Worm (Caenorhabditis elegans): Measurements from ENCODE around the gene sta-2.

- TF ChIP-seq W03F9.2 (tag; optimal IDR thresholded peaks at IDR 0.05) (no peak), dao-5 (tag; optimal IDR thresholded peaks at IDR 0.05) (no peak), him-1 (tag; optimal IDR thresholded peaks at IDR 0.05) (no peak)
Observed at ce11 chrV:9757884-9758283, 16.9 kb downstream of the sta-2 start, which contains the start of gene F58E6.11.

Data from whole organism, L4/young adult.